Fruit fly (Drosophila melanogaster) whole organism, embryonic: ENCODE measurements around the gene CG12241.
A peak's percentile ranks its signal among the peaks of the same experiment; 100 is the strongest.

Experiments used
- Bgb ChIP-seq: fragments of 200-800 bp; sonication (Bioruptor generic); IDR thresholded peaks from 2 replicates; pipeline ENCODE4 v1.3.6; 2022; ENCODE audit warnings: missing biosample characterization, missing genetic modification characterization; ENCODE audit not compliant: partially characterized antibody
- CG10209 ChIP-seq: fragments of 200-800 bp; sonication (Bioruptor generic); optimal IDR thresholded peaks from 3 replicates; lab custom pipeline; 2017; ENCODE audit warnings: missing biosample characterization, mild to moderate bottlenecking, missing genetic modification characterization, missing genetic modification reagents
- CG10321 ChIP-seq: fragments of 200-800 bp; sonication (Bioruptor generic); IDR thresholded peaks from 2 replicates; pipeline ENCODE4 v1.3.6; 2022; ENCODE audit warnings: missing biosample characterization, missing genetic modification characterization
- CG10462 ChIP-seq: fragments of 200-800 bp; sonication (Bioruptor generic); optimal IDR thresholded peaks from 2 replicates; lab custom pipeline; 2016; ENCODE audit warnings: missing biosample characterization, missing genetic modification characterization
- CG11247 ChIP-seq: fragments of 200-800 bp; sonication (Bioruptor generic); IDR thresholded peaks from 2 replicates; pipeline ENCODE4 v1.3.6; 2022; ENCODE audit warnings: missing biosample characterization, missing genetic modification characterization
- CG12155 ChIP-seq: fragments of 200-800 bp; sonication (Bioruptor generic); optimal IDR thresholded peaks from 3 replicates; lab custom pipeline; 2016; ENCODE audit warnings: missing biosample characterization, missing genetic modification characterization
- CG13296 ChIP-seq: fragments of 200-800 bp; sonication (Bioruptor generic); optimal IDR thresholded peaks from 3 replicates; lab custom pipeline; 2018; ENCODE audit warnings: missing biosample characterization, mild to moderate bottlenecking, missing genetic modification characterization
- CG14710 ChIP-seq: fragments of 200-800 bp; sonication (Bioruptor generic); optimal IDR thresholded peaks from 3 replicates; lab custom pipeline; 2019; ENCODE audit warnings: missing biosample characterization, mild to moderate bottlenecking, missing genetic modification characterization, moderate library complexity
- CG1529 ChIP-seq: fragments of 200-800 bp; sonication (Bioruptor generic); optimal IDR thresholded peaks from 3 replicates; lab custom pipeline; 2018; ENCODE audit warnings: missing biosample characterization, missing genetic modification characterization
- CG1603 ChIP-seq: fragments of 200-800 bp; sonication (Bioruptor generic); optimal IDR thresholded peaks from 2 replicates; lab custom pipeline; 2019; ENCODE audit warnings: missing biosample characterization, mild to moderate bottlenecking, missing genetic modification characterization, moderate library complexity
- CG16815 ChIP-seq: fragments of 200-800 bp; sonication (Bioruptor generic); optimal IDR thresholded peaks from 3 replicates; lab custom pipeline; 2017; ENCODE audit warnings: missing biosample characterization, mild to moderate bottlenecking, missing genetic modification characterization
- CG30431 ChIP-seq: fragments of 200-800 bp; sonication (Bioruptor generic); optimal IDR thresholded peaks from 2 replicates; lab custom pipeline; 2017; ENCODE audit warnings: missing biosample characterization, missing genetic modification characterization
- CG32532 ChIP-seq: fragments of 200-800 bp; sonication (Bioruptor generic); IDR thresholded peaks from 2 replicates; pipeline ENCODE4 v1.3.6; 2022; ENCODE audit warnings: missing biosample characterization, missing genetic modification characterization
- CG3838 ChIP-seq: fragments of 200-800 bp; sonication (Bioruptor generic); optimal IDR thresholded peaks from 3 replicates; lab custom pipeline; 2016; ENCODE audit warnings: missing biosample characterization, missing genetic modification characterization
- CG6683 ChIP-seq: fragments of 200-800 bp; sonication (Bioruptor generic); optimal IDR thresholded peaks from 2 replicates; lab custom pipeline; 2017; ENCODE audit warnings: missing biosample characterization, mild to moderate bottlenecking, missing genetic modification characterization, missing genetic modification reagents
- CG8924 ChIP-seq: fragments of 200-800 bp; optimal IDR thresholded peaks from 3 replicates; lab custom pipeline; 2019; ENCODE audit warnings: missing biosample characterization, mild to moderate bottlenecking, missing genetic modification characterization, moderate library complexity
- CG9437 ChIP-seq: fragments of 200-800 bp; sonication (Bioruptor generic); optimal IDR thresholded peaks from 2 replicates; lab custom pipeline; 2018; ENCODE audit warnings: missing biosample characterization, mild to moderate bottlenecking, missing genetic modification characterization
- CG9727 ChIP-seq: fragments of 200-800 bp; sonication (Bioruptor generic); optimal IDR thresholded peaks from 3 replicates; lab custom pipeline; 2017; ENCODE audit warnings: missing biosample characterization, mild to moderate bottlenecking, missing genetic modification characterization
- CG9817 ChIP-seq: fragments of 200-800 bp; sonication (Bioruptor generic); optimal IDR thresholded peaks from 2 replicates; lab custom pipeline; 2018; ENCODE audit warnings: missing biosample characterization, mild to moderate bottlenecking, missing genetic modification characterization, moderate library complexity
- Chrac-16 ChIP-seq: fragments of 200-800 bp; sonication (Bioruptor generic); optimal IDR thresholded peaks from 3 replicates; lab custom pipeline; 2016; ENCODE audit warnings: missing biosample characterization, missing genetic modification characterization
- CrebB ChIP-seq: fragments of 200-800 bp; sonication (Bioruptor generic); optimal IDR thresholded peaks from 3 replicates; lab custom pipeline; 2018; ENCODE audit warnings: missing biosample characterization, mild to moderate bottlenecking, missing genetic modification characterization
- Fer1 ChIP-seq: fragments of 200-800 bp; sonication (Bioruptor generic); optimal IDR thresholded peaks from 2 replicates; lab custom pipeline; 2017; ENCODE audit warnings: missing biosample characterization, mild to moderate bottlenecking, missing genetic modification characterization
- HmgD ChIP-seq: fragments of 200-800 bp; sonication (Bioruptor generic); optimal IDR thresholded peaks from 3 replicates; lab custom pipeline; 2016; ENCODE audit warnings: missing biosample characterization, missing genetic modification characterization
- Hsf ChIP-seq: fragments of 200-800 bp; sonication (Bioruptor generic); optimal IDR thresholded peaks from 3 replicates; lab custom pipeline; 2016; ENCODE audit warnings: missing biosample characterization, missing genetic modification characterization
- Med ChIP-seq: fragments of 200-800 bp; sonication (Bioruptor generic); peaks from one replicate; lab custom pipeline; 2016; ENCODE audit warnings: missing biosample characterization, missing genetic modification characterization, mild to moderate bottlenecking, inconsistent platforms, moderate library complexity
- Neu2 ChIP-seq: fragments of 200-800 bp; sonication (Bioruptor generic); optimal IDR thresholded peaks from 3 replicates; lab custom pipeline; 2016; ENCODE audit warnings: missing biosample characterization, missing genetic modification characterization, borderline replicate concordance
- Nf-YB ChIP-seq: fragments of 200-800 bp; sonication (Bioruptor generic); optimal IDR thresholded peaks from 3 replicates; lab custom pipeline; 2019; ENCODE audit warnings: missing biosample characterization, mild to moderate bottlenecking, missing genetic modification characterization, moderate library complexity
- Ptx1 ChIP-seq: fragments of 200-800 bp; sonication (Bioruptor generic); IDR thresholded peaks from 2 replicates; pipeline ENCODE4 v1.3.6; 2022; ENCODE audit warnings: missing biosample characterization, missing genetic modification characterization
- Rx ChIP-seq: fragments of 200-800 bp; sonication (Bioruptor generic); IDR thresholded peaks from 2 replicates; pipeline ENCODE4 v1.3.6; 2022; ENCODE audit warnings: missing biosample characterization, missing genetic modification characterization
- Vsx1 ChIP-seq: fragments of 200-800 bp; sonication (Bioruptor generic); optimal IDR thresholded peaks from 2 replicates; lab custom pipeline; 2017; ENCODE audit warnings: missing biosample characterization, mild to moderate bottlenecking, missing genetic modification characterization, missing genetic modification reagents
- Xrp1 ChIP-seq: fragments of 200-800 bp; sonication (Bioruptor generic); IDR thresholded peaks from 2 replicates; pipeline ENCODE4 v1.3.6; 2022; ENCODE audit warnings: missing biosample characterization, missing genetic modification characterization
- YL-1 ChIP-seq: fragments of 200-800 bp; sonication (Bioruptor generic); optimal IDR thresholded peaks from 3 replicates; lab custom pipeline; 2017; ENCODE audit warnings: missing biosample characterization, mild to moderate bottlenecking, missing genetic modification characterization
- disco-r ChIP-seq: fragments of 200-800 bp; sonication (Bioruptor generic); optimal IDR thresholded peaks from 2 replicates; lab custom pipeline; 2016; ENCODE audit warnings: missing biosample characterization, missing genetic modification characterization
- dm ChIP-seq: fragments of 200-800 bp; sonication (Bioruptor generic); optimal IDR thresholded peaks from 3 replicates; lab custom pipeline; 2016; ENCODE audit warnings: missing biosample characterization, missing genetic modification characterization
- gfzf ChIP-seq: fragments of 200-800 bp; sonication (Bioruptor generic); optimal IDR thresholded peaks from 2 replicates; lab custom pipeline; 2016; ENCODE audit warnings: missing biosample characterization, mild to moderate bottlenecking, missing genetic modification characterization, moderate library complexity
- gro ChIP-seq: fragments of 200-800 bp; sonication (Bioruptor generic); optimal IDR thresholded peaks from 2 replicates; lab custom pipeline; 2016; ENCODE audit warnings: missing biosample characterization, missing genetic modification characterization
- gsb ChIP-seq: fragments of 200-800 bp; sonication (Bioruptor generic); IDR thresholded peaks from 2 replicates; pipeline ENCODE4 v1.3.6; 2022; ENCODE audit warnings: missing biosample characterization, missing genetic modification characterization
- maf-S ChIP-seq: fragments of 200-800 bp; sonication (Bioruptor generic); optimal IDR thresholded peaks from 2 replicates; lab custom pipeline; 2016; ENCODE audit warnings: missing biosample characterization, missing genetic modification characterization
- mld ChIP-seq: fragments of 200-800 bp; sonication (Bioruptor generic); IDR thresholded peaks from 3 replicates; pipeline ENCODE4 v1.3.6; 2022; ENCODE audit warnings: missing biosample characterization, missing genetic modification characterization; ENCODE audit not compliant: partially characterized antibody
- repo ChIP-seq: fragments of 200-800 bp; sonication (Bioruptor generic); optimal IDR thresholded peaks from 2 replicates; lab custom pipeline; 2016; ENCODE audit warnings: missing biosample characterization, missing genetic modification characterization
- sisA ChIP-seq: fragments of 200-800 bp; sonication (Bioruptor generic); IDR thresholded peaks from 2 replicates; pipeline ENCODE4 v1.3.6; 2022; ENCODE audit warnings: missing biosample characterization, missing genetic modification characterization
- stc ChIP-seq: fragments of 200-800 bp; sonication (Bioruptor generic); IDR thresholded peaks from 2 replicates; pipeline ENCODE4 v1.3.6; 2022; ENCODE audit warnings: missing biosample characterization, missing genetic modification characterization
- stwl ChIP-seq: fragments of 200-800 bp; sonication (Bioruptor generic); optimal IDR thresholded peaks from 3 replicates; lab custom pipeline; 2018; ENCODE audit warnings: missing biosample characterization, mild to moderate bottlenecking, missing genetic modification characterization, moderate library complexity
- trh ChIP-seq: fragments of 200-800 bp; sonication (Bioruptor generic); optimal IDR thresholded peaks from 2 replicates; lab custom pipeline; 2016; ENCODE audit warnings: missing biosample characterization, missing genetic modification characterization
- unc-4 ChIP-seq: fragments of 200-800 bp; sonication (Bioruptor generic); IDR thresholded peaks from 2 replicates; pipeline ENCODE4 v1.3.6; 2022; ENCODE audit warnings: missing biosample characterization, missing genetic modification characterization; ENCODE audit not compliant: partially characterized antibody
- unpg ChIP-seq: fragments of 200-800 bp; sonication (Bioruptor generic); optimal IDR thresholded peaks from 3 replicates; lab custom pipeline; 2018; ENCODE audit warnings: missing biosample characterization, mild to moderate bottlenecking, missing genetic modification characterization, moderate library complexity
- yki ChIP-seq: fragments of >200 bp; optimal IDR thresholded peaks from 3 replicates; lab custom pipeline; 2018
- z ChIP-seq: fragments of 200-800 bp; sonication (Bioruptor generic); IDR thresholded peaks from 3 replicates; pipeline ENCODE4 v1.3.6; 2022; ENCODE audit warnings: missing biosample characterization, missing genetic modification characterization
- zf30C ChIP-seq: fragments of 200-800 bp; sonication (Bioruptor generic); optimal IDR thresholded peaks from 3 replicates; lab custom pipeline; 2018; ENCODE audit warnings: missing biosample characterization, mild to moderate bottlenecking, missing genetic modification characterization
- zfh2 ChIP-seq: fragments of 200-800 bp; sonication (Bioruptor generic); optimal IDR thresholded peaks from 2 replicates; lab custom pipeline; 2016; ENCODE audit warnings: missing biosample characterization, missing genetic modification characterization

The CG12241 gene

dm6 chr3R:15208712-15209499, 10.2 kb upstream of the CG12241 start, which contains the start of the genes Spn88Eb and Mau2 (continued):
- TF ChIP-seq CG9727 (GFP tag; lab: Kevin White, UChicago) (peak; percentile 48), Chrac-16 (GFP tag; lab: Kevin White, UChicago) (peak; percentile 65), trh (GFP tag; lab: Kevin White, UChicago) (no peak), CG32532 (GFP tag; lab: Robert Waterston, UW) (peak; percentile 85), CG9437 (GFP tag; lab: Kevin White, UChicago) (peak; percentile 38), Fer1 (GFP tag; lab: Kevin White, UChicago) (peak; percentile 63), Bgb (GFP tag; lab: Robert Waterston, UW) (peak; percentile 79), repo (GFP tag; lab: Kevin White, UChicago) (peak; percentile 23), CG10462 (GFP tag; lab: Kevin White, UChicago) (no peak), Nf-YB (GFP tag; lab: Kevin White, UChicago) (no peak), unc-4 (GFP tag; lab: Robert Waterston, UW) (peak; percentile 72), gsb (GFP tag; lab: Robert Waterston, UW) (peak; percentile 47; the same call in 1 of the 2 replicates), CG16815 (GFP tag; lab: Kevin White, UChicago) (peak; percentile 42), zfh2 (GFP tag; lab: Kevin White, UChicago) (peak; percentile 77), gro (GFP tag; lab: Kevin White, UChicago) (peak; percentile 78), CG1603 (peak; percentile 71), dm (peak; percentile 49), sisA (GFP tag; lab: Robert Waterston, UW) (peak; percentile 62), Hsf (peak; percentile 49), unpg (GFP tag; lab: Kevin White, UChicago) (no peak), yki (lab: Kevin White, UChicago) (no peak), CG13296 (GFP tag; lab: Kevin White, UChicago) (peak; percentile 65), maf-S (GFP tag; lab: Kevin White, UChicago) (peak; percentile 53), CG11247 (GFP tag; lab: Robert Waterston, UW) (peak; percentile 82), CG9817 (peak; percentile 71), Xrp1 (GFP tag; lab: Robert Waterston, UW) (peak; percentile 78), stc (GFP tag; lab: Robert Waterston, UW) (peak; percentile 56; the same call in 1 of the 2 replicates), CrebB (tag; lab: Kevin White, UChicago) (peak; percentile 22), Ptx1 (GFP tag; lab: Robert Waterston, UW) (peak; percentile 82), Rx (GFP tag; lab: Robert Waterston, UW) (peak; percentile 67), CG12155 (peak; percentile 64), Vsx1 (no peak), zf30C (GFP tag; lab: Kevin White, UChicago) (no peak), CG3838 (no peak), CG8924 (tag; lab: Kevin White, UChicago) (peak; percentile 46), CG14710 (peak; percentile 66), disco-r (peak; percentile 1), CG6683 (GFP tag; lab: Kevin White, UChicago) (peak; percentile 23), CG1529 (GFP tag; lab: Kevin White, UChicago) (no peak), CG10321 (GFP tag; lab: Robert Waterston, UW) (no peak), CG30431 (GFP tag; lab: Kevin White, UChicago) (peak; percentile 48), z (GFP tag; lab: Robert Waterston, UW) (no peak), gfzf (GFP tag; lab: Kevin White, UChicago) (peak; percentile 28), mld (GFP tag; lab: Robert Waterston, UW) (peak; percentile 11; the same call in 1 of the 3 replicates), CG10209 (GFP tag; lab: Kevin White, UChicago) (peak; percentile 40), HmgD (GFP tag; lab: Kevin White, UChicago) (peak; percentile 64), stwl (peak; percentile 68), YL-1 (GFP tag; lab: Kevin White, UChicago) (peak; percentile 67), Neu2 (no peak), Med (peak; percentile 94)
